Worm (Caenorhabditis elegans) whole organism, young adult: Measurements from ENCODE around the gene txt-9.
A peak's percentile ranks its signal among the peaks of the same experiment; 100 is the strongest.

Experiments used
- B0019.2 ChIP-seq: fragments of 200-800 bp; sonication (Bioruptor generic); conservative IDR thresholded peaks from 2 replicates; pipeline ENCODE4 v1.3.6; 2022; ENCODE audit warnings: missing genetic modification reagents, missing genetic modification characterization, missing compliant biosample characterization
- C06A6.2 ChIP-seq: fragments of 200-800 bp; sonication (Bioruptor generic); conservative IDR thresholded peaks from 2 replicates; pipeline ENCODE4 v1.3.6; 2022; ENCODE audit warnings: missing genetic modification characterization, missing compliant biosample characterization
- C17E4.6 ChIP-seq: fragments of 200-800 bp; sonication (Bioruptor generic); IDR thresholded peaks from 2 replicates; pipeline ENCODE4 v1.3.6; 2022; ENCODE audit warnings: missing genetic modification reagents, missing genetic modification characterization, missing compliant biosample characterization
- K12H6.12 ChIP-seq: fragments of 200-800 bp; sonication (Bioruptor generic); optimal IDR thresholded peaks from 2 replicates; lab custom pipeline; 2018; ENCODE audit warnings: mild to moderate bottlenecking, missing genetic modification characterization, missing compliant biosample characterization
- T26A5.8 ChIP-seq: sonication (generic microtip); optimal IDR thresholded peaks from 2 replicates; lab custom pipeline; 2016; ENCODE audit warnings: missing genetic modification characterization, missing compliant biosample characterization
- Y67H2A.10 ChIP-seq: fragments of 200-800 bp; sonication (Bioruptor generic); conservative IDR thresholded peaks from 2 replicates; pipeline ENCODE4 v1.3.6; 2022; ENCODE audit warnings: missing genetic modification reagents, missing genetic modification characterization, missing compliant biosample characterization
- Y79H2A.3 ChIP-seq: fragments of 200-800 bp; sonication (Bioruptor generic); conservative IDR thresholded peaks from 2 replicates; pipeline ENCODE4 v1.3.6; 2022; ENCODE audit warnings: missing genetic modification reagents, missing genetic modification characterization, missing compliant biosample characterization
- ZK185.1 ChIP-seq: sonication (generic microtip); optimal IDR thresholded peaks from 2 replicates; lab custom pipeline; 2016; ENCODE audit warnings: mild to moderate bottlenecking, missing genetic modification characterization, missing compliant biosample characterization; ENCODE audit not compliant: poor library complexity, severe bottlenecking
- aptf-3 ChIP-seq: fragments of 200-800 bp; sonication (Bioruptor generic); IDR thresholded peaks from 2 replicates; pipeline ENCODE4 v1.3.6; 2022; ENCODE audit warnings: missing genetic modification characterization, missing compliant biosample characterization
- atf-7 ChIP-seq: sonication (generic microtip); optimal IDR thresholded peaks from 2 replicates; lab custom pipeline; 2017; ENCODE audit warnings: mild to moderate bottlenecking, missing genetic modification characterization, missing compliant biosample characterization
- bed-2 ChIP-seq: fragments of 200-800 bp; sonication (Bioruptor generic); IDR thresholded peaks from 2 replicates; pipeline ENCODE4 v1.3.6; 2022; ENCODE audit warnings: missing genetic modification reagents, missing genetic modification characterization, missing compliant biosample characterization
- ccch-3 ChIP-seq: fragments of 200-800 bp; sonication (Bioruptor generic); optimal IDR thresholded peaks from 2 replicates; lab custom pipeline; 2018; ENCODE audit warnings: mild to moderate bottlenecking, missing genetic modification characterization, missing compliant biosample characterization
- cebp-1 ChIP-seq, 2 experiments: fragments of 200-800 bp in 1 of 2; sonication (Bioruptor generic) in 1 of 2; sonication (generic microtip) in 1 of 2; IDR thresholded peaks in 1 of 2; optimal IDR thresholded peaks in 1 of 2; 2 replicates each; pipeline versions ENCODE4 v1.3.6 to Lab custom; 2017 to 2022; ENCODE audit warnings: missing compliant biosample characterization in 2 of 2, missing genetic modification characterization in 2 of 2, mild to moderate bottlenecking in 1 of 2, missing genetic modification reagents in 1 of 2, moderate library complexity in 1 of 2
- cebp-2 ChIP-seq: fragments of 200-800 bp; sonication (Bioruptor generic); IDR thresholded peaks from 2 replicates; pipeline ENCODE4 v1.3.6; 2022; ENCODE audit warnings: missing genetic modification characterization, missing compliant biosample characterization
- dpl-1 ChIP-seq: fragments of 150-350 bp; optimal IDR thresholded peaks from 2 replicates; lab custom pipeline; 2014; ENCODE audit warnings: missing biosample characterization, missing genetic modification reagents, missing genetic modification characterization
- efl-1 ChIP-seq: fragments of 150-350 bp; optimal IDR thresholded peaks from 2 replicates; lab custom pipeline; 2014; ENCODE audit warnings: missing biosample characterization, missing genetic modification reagents, missing genetic modification characterization
- hlh-26 ChIP-seq: fragments of 200-800 bp; sonication (Bioruptor generic); conservative IDR thresholded peaks from 2 replicates; pipeline ENCODE4 v1.3.6; 2022; ENCODE audit warnings: missing genetic modification reagents, missing genetic modification characterization, missing compliant biosample characterization
- let-526 ChIP-seq: fragments of 200-800 bp; sonication (Bioruptor generic); IDR thresholded peaks from 2 replicates; pipeline ENCODE4 v1.3.6; 2022; ENCODE audit warnings: missing genetic modification reagents, missing genetic modification characterization, missing compliant biosample characterization
- let-607 ChIP-seq, 2 experiments: fragments of 200-800 bp in 1 of 2; sonication (Bioruptor generic) in 1 of 2; sonication (generic microtip) in 1 of 2; optimal IDR thresholded peaks; 2 replicates each; lab custom pipeline; 2016 to 2018; ENCODE audit warnings: mild to moderate bottlenecking in 2 of 2, missing compliant biosample characterization in 2 of 2, missing genetic modification characterization in 2 of 2, moderate library complexity in 2 of 2, missing genotype in 1 of 2
- lsl-1 ChIP-seq: fragments of 200-800 bp; sonication (Bioruptor generic); optimal IDR thresholded peaks from 2 replicates; lab custom pipeline; 2018; ENCODE audit warnings: mild to moderate bottlenecking, missing genetic modification characterization, moderate library complexity, missing compliant biosample characterization
- lsy-27 ChIP-seq: sonication (generic microtip); optimal IDR thresholded peaks from 2 replicates; lab custom pipeline; 2017; ENCODE audit warnings: missing genetic modification characterization, mild to moderate bottlenecking, missing compliant biosample characterization, antibody characterized with exemption, missing genotype, borderline replicate concordance; ENCODE audit not compliant: insufficient read depth
- madf-10 ChIP-seq: sonication (generic microtip); optimal IDR thresholded peaks from 2 replicates; lab custom pipeline; 2016; ENCODE audit warnings: mild to moderate bottlenecking, missing genetic modification characterization, missing compliant biosample characterization
- madf-3 ChIP-seq: fragments of 200-800 bp; sonication (Bioruptor generic); IDR thresholded peaks from 2 replicates; pipeline ENCODE4 v1.3.6; 2022; ENCODE audit warnings: missing genetic modification reagents, missing genetic modification characterization, missing compliant biosample characterization
- mel-28 ChIP-seq: sonication (generic microtip); optimal IDR thresholded peaks from 2 replicates; lab custom pipeline; 2016; ENCODE audit warnings: borderline replicate concordance, mild to moderate bottlenecking, missing genetic modification characterization, missing compliant biosample characterization
- mxl-1 ChIP-seq: sonication (generic microtip); optimal IDR thresholded peaks from 2 replicates; lab custom pipeline; 2016; ENCODE audit warnings: missing genetic modification characterization, missing compliant biosample characterization
- nfyb-1 ChIP-seq: fragments of 200-800 bp; sonication (Bioruptor generic); IDR thresholded peaks from 2 replicates; pipeline ENCODE4 v1.3.6; 2022; ENCODE audit warnings: missing genetic modification reagents, missing genetic modification characterization, missing compliant biosample characterization
- nhr-80 ChIP-seq: sonication (generic microtip); optimal IDR thresholded peaks from 2 replicates; lab custom pipeline; 2016; ENCODE audit warnings: missing genetic modification characterization, missing compliant biosample characterization
- nhr-90 ChIP-seq: sonication (generic microtip); optimal IDR thresholded peaks from 2 replicates; lab custom pipeline; 2016; ENCODE audit warnings: missing genotype, mild to moderate bottlenecking, missing genetic modification characterization, missing compliant biosample characterization
- pbrm-1 ChIP-seq: fragments of 200-800 bp; sonication (Bioruptor generic); IDR thresholded peaks from 2 replicates; pipeline ENCODE4 v1.3.6; 2022; ENCODE audit warnings: missing genetic modification reagents, missing genetic modification characterization, missing compliant biosample characterization
- rpc-1 ChIP-seq, 2 experiments: fragments of 150-350 bp in 1 of 2; sonication (generic microtip) in 1 of 2; optimal IDR thresholded peaks; 2 replicates each; lab custom pipeline; 2014 to 2018; ENCODE audit warnings: missing biosample characterization in 1 of 2, missing genetic modification characterization in 1 of 2, missing genetic modification reagents in 1 of 2, missing genotype in 1 of 2
- sea-2 ChIP-seq: fragments of 200-800 bp; sonication (Bioruptor generic); IDR thresholded peaks from 2 replicates; pipeline ENCODE4 v1.3.6; 2022; ENCODE audit warnings: missing genetic modification characterization, missing compliant biosample characterization
- snpc-3.4 ChIP-seq: sonication (generic microtip); optimal IDR thresholded peaks from 2 replicates; lab custom pipeline; 2017; ENCODE audit warnings: missing genetic modification characterization, mild to moderate bottlenecking, missing compliant biosample characterization, antibody characterized with exemption, moderate library complexity, missing genotype, missing genetic modification reagents
- somi-1 ChIP-seq: fragments of 200-800 bp; sonication (Bioruptor generic); optimal IDR thresholded peaks from 2 replicates; lab custom pipeline; 2018; ENCODE audit warnings: mild to moderate bottlenecking, missing genetic modification characterization, missing compliant biosample characterization
- sptf-2 ChIP-seq: fragments of 200-800 bp; sonication (Bioruptor generic); optimal IDR thresholded peaks from 2 replicates; lab custom pipeline; 2018; ENCODE audit warnings: mild to moderate bottlenecking, missing genetic modification characterization, missing compliant biosample characterization
- unc-130 ChIP-seq: sonication (generic microtip); optimal IDR thresholded peaks from 2 replicates; lab custom pipeline; 2016; ENCODE audit warnings: missing genetic modification reagents, missing genetic modification characterization, missing compliant biosample characterization
- unc-62 ChIP-seq: fragments of 150-350 bp; optimal IDR thresholded peaks from 2 replicates; lab custom pipeline; 2014; ENCODE audit warnings: missing biosample characterization, missing genetic modification reagents, missing genetic modification characterization
- zfh-2 ChIP-seq: fragments of 200-800 bp; sonication (Bioruptor generic); conservative IDR thresholded peaks from 2 replicates; pipeline ENCODE4 v1.3.6; 2022; ENCODE audit warnings: missing genetic modification reagents, missing genetic modification characterization, missing compliant biosample characterization
- ztf-18 ChIP-seq: sonication (generic microtip); optimal IDR thresholded peaks from 2 replicates; lab custom pipeline; 2016; ENCODE audit warnings: missing genotype, mild to moderate bottlenecking, missing genetic modification characterization, missing compliant biosample characterization
- ztf-22 ChIP-seq: fragments of 200-800 bp; sonication (Bioruptor generic); optimal IDR thresholded peaks from 2 replicates; lab custom pipeline; 2018; ENCODE audit warnings: mild to moderate bottlenecking, missing genetic modification characterization, moderate library complexity, missing compliant biosample characterization
- ztf-26 ChIP-seq: sonication (generic microtip); optimal IDR thresholded peaks from 2 replicates; lab custom pipeline; 2017; ENCODE audit warnings: missing genetic modification characterization, missing compliant biosample characterization
- ztf-3 ChIP-seq: fragments of 200-800 bp; sonication (Bioruptor generic); optimal IDR thresholded peaks from 2 replicates; lab custom pipeline; 2018; ENCODE audit warnings: mild to moderate bottlenecking, missing genetic modification characterization, missing compliant biosample characterization
- ztf-6 ChIP-seq: fragments of 200-800 bp; sonication (Bioruptor generic); IDR thresholded peaks from 2 replicates; pipeline ENCODE4 v1.3.6; 2022; ENCODE audit warnings: missing genetic modification reagents, missing genetic modification characterization, missing compliant biosample characterization

The txt-9 gene

ce11 chrII:5099649-5100048 is 14.1 kb downstream of the txt-9 start, which contains the start of gene C04G6.6 (continued):
- TF ChIP-seq cebp-1 (GFP tag; IDR thresholded peaks at IDR 0.05; lab: Robert Waterston, UW): no peak
- TF ChIP-seq cebp-1 (tag; optimal IDR thresholded peaks at IDR 0.05; lab: Kevin White, UChicago): no peak
- TF ChIP-seq pbrm-1 (GFP tag; lab: Robert Waterston, UW): no peak

ce11 chrII:5101701-5102100 is 16.1 kb downstream of the txt-9 start, which contains the start of the genes idpb-3 and idpb-1:
Gene idpb-3 (minus strand): TSS chrII:5101801.
Gene idpb-1 (plus strand): TSS chrII:5101984.
- TF ChIP-seq T26A5.8 (no peak), C06A6.2 (GFP tag; lab: Robert Waterston, UW) (no peak), unc-130 (GFP tag; lab: Kevin White, UChicago) (no peak), efl-1 (no peak), ztf-3 (no peak), lsl-1 (GFP tag; lab: Kevin White, UChicago) (no peak), mel-28 (no peak), cebp-2 (no peak), ccch-3 (GFP tag; lab: Kevin White, UChicago) (no peak), madf-10 (tag; lab: Kevin White, UChicago) (no peak), mxl-1 (tag; lab: Kevin White, UChicago) (no peak), Y79H2A.3 (no peak), hlh-26 (GFP tag; lab: Robert Waterston, UW) (no peak), let-607 (tag; optimal IDR thresholded peaks at IDR 0.05; lab: Kevin White, UChicago) (no peak), lsy-27 (tag; lab: Kevin White, UChicago) (no peak), cebp-1 (GFP tag; IDR thresholded peaks at IDR 0.05; lab: Robert Waterston, UW) (no peak), cebp-1 (tag; optimal IDR thresholded peaks at IDR 0.05; lab: Kevin White, UChicago) (no peak), nhr-80 (tag; lab: Kevin White, UChicago) (no peak)

ce11 chrII:5103189-5103588 is 17.6 kb downstream of the txt-9 start:
- no peak for TF ChIP-seq mxl-1 (tag; lab: Kevin White, UChicago)
- no peak for TF ChIP-seq Y67H2A.10 (GFP tag; lab: Robert Waterston, UW)
- TF ChIP-seq cebp-2: no peak
- TF ChIP-seq nhr-90 (tag; lab: Kevin White, UChicago): no peak
- TF ChIP-seq sea-2 (GFP tag; lab: Robert Waterston, UW): no peak
- TF ChIP-seq bed-2 (GFP tag; lab: Robert Waterston, UW): no peak
- TF ChIP-seq ztf-6 (GFP tag; lab: Robert Waterston, UW): no peak
- no peak for TF ChIP-seq Y79H2A.3
- TF ChIP-seq snpc-3.4 (tag; lab: Kevin White, UChicago): no peak
- no peak for TF ChIP-seq madf-3 (GFP tag; lab: Robert Waterston, UW)
- TF ChIP-seq dpl-1: no peak
- TF ChIP-seq C17E4.6 (GFP tag; lab: Robert Waterston, UW): no peak
- no peak for TF ChIP-seq B0019.2 (GFP tag; lab: Robert Waterston, UW)
- no peak for TF ChIP-seq rpc-1 (optimal IDR thresholded peaks at IDR 0.05; lab: Kevin White, UChicago)
- TF ChIP-seq rpc-1 (tag; optimal IDR thresholded peaks at IDR 0.05; lab: Kevin White, UChicago): no peak

ce11 chrII:5103784-5104457 is 18.3 kb downstream of the txt-9 start, which contains the start of the genes C04G6.11 and mpk-2:
Gene C04G6.11 (minus strand): TSS chrII:5103834.
Gene mpk-2 (plus strand): TSS chrII:5104118.
- TF ChIP-seq let-526 (no peak), dpl-1 (no peak), ztf-18 (tag; lab: Kevin White, UChicago) (no peak), nhr-80 (tag; lab: Kevin White, UChicago) (peak; percentile 93), zfh-2 (GFP tag; lab: Robert Waterston, UW) (no peak), ZK185.1 (no peak), let-607 (tag; optimal IDR thresholded peaks at IDR 0.05; lab: Kevin White, UChicago) (peak; percentile 21 to 40), sptf-2 (GFP tag; lab: Kevin White, UChicago) (no peak), atf-7 (tag; lab: Kevin White, UChicago) (peak; percentile 75), K12H6.12 (tag; lab: Kevin White, UChicago) (no peak), aptf-3 (GFP tag; lab: Robert Waterston, UW) (no peak), ztf-26 (tag; lab: Kevin White, UChicago) (no peak), unc-62 (GFP tag; lab: Kevin White, UChicago) (peak; percentile 44), nfyb-1 (no peak), somi-1 (GFP tag; lab: Kevin White, UChicago) (no peak), ztf-22 (peak; percentile 58)
